Worm (Caenorhabditis elegans): ENCODE data around the gene T26C5.5.

DNA sequence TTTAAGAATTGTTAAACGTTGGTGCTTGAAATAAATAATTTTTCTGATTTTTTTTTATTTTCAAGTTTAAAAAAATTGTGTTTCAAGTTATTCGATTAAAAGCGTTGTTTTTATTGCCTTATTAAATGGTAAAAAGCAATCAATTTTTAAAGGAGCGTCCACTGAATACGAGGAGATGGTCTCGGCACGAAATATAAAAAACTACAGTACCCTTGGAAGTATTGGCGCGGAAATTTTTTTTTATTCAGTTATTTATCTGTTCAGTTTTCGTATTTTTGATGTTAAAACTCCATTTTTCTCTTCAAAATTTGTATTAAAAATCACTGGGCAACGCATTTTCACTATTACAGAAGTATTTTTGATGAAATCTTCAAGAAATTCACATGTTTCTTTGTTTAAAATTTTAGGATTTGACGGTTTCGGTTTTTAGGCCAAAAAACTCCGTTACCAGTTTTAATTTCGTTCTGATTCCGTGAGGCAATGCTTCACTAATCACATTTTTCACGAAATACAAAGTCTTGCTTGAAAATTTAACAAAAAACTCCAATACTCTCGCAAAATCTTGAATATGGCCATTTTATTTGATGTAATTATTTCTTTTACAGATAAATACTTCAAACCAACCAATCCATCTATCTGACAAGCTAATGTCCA is 33.4 kb downstream of the T26C5.5 start, which contains the start of gene znfx-1:
- TF ChIP-seq nhr-237 (tag; optimal IDR thresholded peaks at IDR 0.05) (no peak), nhr-12 (tag; optimal IDR thresholded peaks at IDR 0.05) (no peak), jun-1 (tag; optimal IDR thresholded peaks at IDR 0.05) (no peak), ztf-11 (tag; optimal IDR thresholded peaks at IDR 0.05) (no peak), ces-1 (GFP tag; optimal IDR thresholded peaks at IDR 0.05) (no peak), sox-4 (tag; optimal IDR thresholded peaks at IDR 0.05) (no peak), aha-1 (tag; optimal IDR thresholded peaks at IDR 0.05) (no peak), lir-3 (tag; optimal IDR thresholded peaks at IDR 0.05; ENCODE audit: poor library complexity) (no peak), nhr-28 (tag; optimal IDR thresholded peaks at IDR 0.05) (no peak), fkh-4 (tag; optimal IDR thresholded peaks at IDR 0.05; ENCODE audit: borderline replicate concordance) (no peak), elt-3 (tag; optimal IDR thresholded peaks at IDR 0.05) (no peak), mep-1 (tag; optimal IDR thresholded peaks at IDR 0.05) (no peak)

Data from whole organism, L1 larva.